Fruit fly (Drosophila melanogaster): ENCODE data around the gene CG9016.

- TF ChIP-seq Hr39 (GFP tag; optimal IDR thresholded peaks at IDR 0.05) (peak; percentile 35), acj6 (GFP tag; optimal IDR thresholded peaks at IDR 0.05) (no peak), CG11294 (GFP tag; IDR thresholded peaks at IDR 0.05) (no peak), CG32006 (GFP tag; optimal IDR thresholded peaks at IDR 0.05) (no peak), CG3032 (tag; optimal IDR thresholded peaks at IDR 0.05) (no peak), fd59A (GFP tag; optimal IDR thresholded peaks at IDR 0.05) (no peak), Met (GFP tag; optimal IDR thresholded peaks at IDR 0.05) (peak; percentile 57), fd85E (GFP tag; optimal IDR thresholded peaks at IDR 0.05) (no peak)
Observed at dm6 chr2L:5904585-5904984, 18.9 kb downstream of the CG9016 start, which contains the start of gene CG9021.
